Fruit fly (Drosophila melanogaster): ENCODE measurements around the gene ear.

The ear gene

DNA sequence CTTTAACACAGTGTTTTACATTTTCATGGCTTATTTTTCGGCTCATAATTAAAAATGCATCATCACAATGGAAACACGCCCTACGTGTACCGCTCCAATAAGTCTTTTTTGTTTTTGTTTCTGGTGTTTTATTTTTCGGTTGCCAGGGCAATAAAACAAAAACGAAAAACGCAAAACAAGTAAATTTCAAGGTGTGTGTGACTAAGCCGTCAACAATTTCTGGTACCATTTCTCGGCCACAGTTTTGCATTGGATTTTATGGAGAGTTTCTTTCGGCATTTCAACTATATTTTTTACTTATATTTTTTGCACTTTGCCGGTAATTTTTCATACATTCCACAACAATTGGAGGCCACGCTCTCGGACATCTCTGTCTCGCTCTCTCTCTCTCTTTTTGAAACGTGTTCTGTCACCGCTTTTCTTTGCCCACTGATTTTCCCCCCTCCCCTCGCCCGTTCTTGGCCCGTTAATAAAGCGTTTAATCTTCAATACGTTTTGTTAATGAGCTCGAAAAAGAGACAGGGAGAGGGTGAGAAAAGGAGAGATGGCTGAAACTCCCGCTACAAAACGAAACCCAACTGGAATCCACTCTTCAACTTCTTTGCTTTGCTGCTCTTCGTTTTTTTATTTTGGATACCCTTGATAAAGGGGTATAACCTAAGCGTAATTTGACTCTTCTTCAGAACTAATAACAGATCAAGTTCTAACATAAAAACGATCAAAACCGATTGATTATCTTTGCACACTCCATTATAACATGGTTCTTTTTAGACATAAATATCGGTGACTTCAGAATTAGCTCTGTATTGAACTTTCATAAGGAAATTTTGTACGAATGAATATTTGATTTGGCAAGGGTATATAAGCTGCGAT is 27.3 kb upstream of the ear start (continued):
- TF ChIP-seq crol (GFP tag; IDR thresholded peaks at IDR 0.05) (peak; percentile 11; the same call in 1 of the 2 replicates), CG2116 (GFP tag; optimal IDR thresholded peaks at IDR 0.05) (no peak), abd-A (tag; optimal IDR thresholded peaks at IDR 0.05) (no peak), CG13123 (GFP tag; optimal IDR thresholded peaks at IDR 0.05) (no peak), CG1024 (GFP tag; IDR thresholded peaks at IDR 0.05) (no peak), lmd (GFP tag; IDR thresholded peaks at IDR 0.05) (no peak), slbo (GFP tag; IDR thresholded peaks at IDR 0.05) (0 out of 2 replicates have a peak, but pooled peaks have one; percentile 21), HmgD (GFP tag; optimal IDR thresholded peaks at IDR 0.05) (no peak), cato (GFP tag; optimal IDR thresholded peaks at IDR 0.05; ENCODE audit: borderline replicate concordance) (no peak), disco-r (GFP tag; optimal IDR thresholded peaks at IDR 0.05) (no peak), BtbVII (GFP tag; optimal IDR thresholded peaks at IDR 0.05) (no peak), CG15479 (GFP tag; optimal IDR thresholded peaks at IDR 0.05) (no peak), Dip3 (GFP tag; optimal IDR thresholded peaks at IDR 0.05) (no peak), vnd (GFP tag; IDR thresholded peaks at IDR 0.05; ENCODE audit: partially characterized antibody) (no peak), ham (GFP tag; IDR thresholded peaks at IDR 0.05) (no peak), H15 (GFP tag; IDR thresholded peaks at IDR 0.05) (no peak), B-H2 (GFP tag; optimal IDR thresholded peaks at IDR 0.05) (no peak), CG18764 (GFP tag; optimal IDR thresholded peaks at IDR 0.05) (no peak), zfh2 (GFP tag; optimal IDR thresholded peaks at IDR 0.05) (peak; percentile 32), ab (GFP tag; optimal IDR thresholded peaks at IDR 0.05) (no peak), Adf1 (GFP tag; IDR thresholded peaks at IDR 0.05) (no peak), zfh1 (GFP tag; IDR thresholded peaks at IDR 0.05) (no peak), p53 (GFP tag; optimal IDR thresholded peaks at IDR 0.05) (no peak), ac (GFP tag; optimal IDR thresholded peaks at IDR 0.05) (no peak), sens-2 (GFP tag; IDR thresholded peaks at IDR 0.05) (no peak), CG8359 (GFP tag; optimal IDR thresholded peaks at IDR 0.05; ENCODE audit: borderline replicate concordance) (no peak), sima (GFP tag; optimal IDR thresholded peaks at IDR 0.05) (no peak), PHDP (tag; optimal IDR thresholded peaks at IDR 0.05) (no peak), Rx (GFP tag; IDR thresholded peaks at IDR 0.05) (no peak), dmrt11E (tag; optimal IDR thresholded peaks at IDR 0.05) (no peak), lbe (GFP tag; optimal IDR thresholded peaks at IDR 0.05) (peak; percentile 10), amos (GFP tag; IDR thresholded peaks at IDR 0.05; ENCODE audit: partially characterized antibody) (no peak), Lpt (GFP tag; optimal IDR thresholded peaks at IDR 0.05) (no peak), CG34422 (GFP tag; IDR thresholded peaks at IDR 0.05) (no peak), onecut (GFP tag; IDR thresholded peaks at IDR 0.05) (no peak), unpg (GFP tag; optimal IDR thresholded peaks at IDR 0.05) (no peak), Myb (GFP tag; optimal IDR thresholded peaks at IDR 0.05) (peak; percentile 7), CG17328 (GFP tag; IDR thresholded peaks at IDR 0.05) (no peak), MESR4 (GFP tag; optimal IDR thresholded peaks at IDR 0.05) (no peak), Atf3 (GFP tag; optimal IDR thresholded peaks at IDR 0.05) (no peak), danr (GFP tag; IDR thresholded peaks at IDR 0.05) (no peak), ap (GFP tag; IDR thresholded peaks at IDR 0.05) (no peak), Neu2 (GFP tag; optimal IDR thresholded peaks at IDR 0.05; ENCODE audit: borderline replicate concordance) (no peak), prd (optimal IDR thresholded peaks at IDR 0.05) (no peak), prd (GFP tag; IDR thresholded peaks at IDR 0.05) (no peak), ara (GFP tag; IDR thresholded peaks at IDR 0.05) (no peak), mld (GFP tag; IDR thresholded peaks at IDR 0.05; ENCODE audit: partially characterized antibody) (no peak), CG7357 (GFP tag; IDR thresholded peaks at IDR 0.05) (no peak), Dip2 (GFP tag; IDR thresholded peaks at IDR 0.05) (no peak), E2f1 (GFP tag; IDR thresholded peaks at IDR 0.05) (no peak), bowl (GFP tag; IDR thresholded peaks at IDR 0.05) (no peak)
